Fruit fly (Drosophila melanogaster) whole organism, prepupa: Measurements from ENCODE around the gene CG3609.

Experiments used
- Blimp-1 ChIP-seq: fragments of 200-800 bp; sonication (Bioruptor generic); optimal IDR thresholded peaks from 3 replicates; lab custom pipeline; 2017; ENCODE audit warnings: missing biosample characterization, missing genetic modification characterization, mild to moderate bottlenecking, moderate library complexity, missing genetic modification reagents
- CG10669 ChIP-seq: fragments of 200-800 bp; sonication (Bioruptor generic); optimal IDR thresholded peaks from 3 replicates; lab custom pipeline; 2018; ENCODE audit warnings: missing biosample characterization, mild to moderate bottlenecking, missing genetic modification characterization, moderate library complexity
- CG11294 ChIP-seq: fragments of 200-800 bp; sonication (Bioruptor generic); IDR thresholded peaks from 2 replicates; pipeline ENCODE4 v1.3.6; 2022; ENCODE audit warnings: missing biosample characterization, missing genetic modification characterization
- CG11902 ChIP-seq: fragments of 200-800 bp; sonication (Bioruptor generic); optimal IDR thresholded peaks from 3 replicates; lab custom pipeline; 2016; ENCODE audit warnings: missing biosample characterization, missing genetic modification characterization
- CG15336 ChIP-seq: fragments of 200-800 bp; sonication (Bioruptor generic); IDR thresholded peaks from 2 replicates; pipeline ENCODE4 v1.3.6; 2022; ENCODE audit warnings: missing biosample characterization, missing genetic modification characterization
- CG1621 ChIP-seq: fragments of 200-800 bp; sonication (Bioruptor generic); optimal IDR thresholded peaks from 3 replicates; lab custom pipeline; 2018; ENCODE audit warnings: missing biosample characterization, mild to moderate bottlenecking, missing genetic modification characterization
- CG16779 ChIP-seq: fragments of 200-800 bp; sonication (Bioruptor generic); optimal IDR thresholded peaks from 3 replicates; lab custom pipeline; 2017; ENCODE audit warnings: missing biosample characterization, mild to moderate bottlenecking, missing genetic modification characterization
- CG3032 ChIP-seq: fragments of 200-800 bp; optimal IDR thresholded peaks from 2 replicates; lab custom pipeline; 2019; ENCODE audit warnings: missing biosample characterization, mild to moderate bottlenecking, missing genetic modification characterization, moderate library complexity
- CG31627 ChIP-seq: fragments of 200-800 bp; sonication (Bioruptor generic); optimal IDR thresholded peaks from 3 replicates; lab custom pipeline; 2016; ENCODE audit warnings: missing biosample characterization, missing genetic modification characterization
- CG32006 ChIP-seq: fragments of 200-800 bp; sonication (Bioruptor generic); optimal IDR thresholded peaks from 3 replicates; lab custom pipeline; 2017; ENCODE audit warnings: missing biosample characterization, mild to moderate bottlenecking, missing genetic modification characterization
- CG34406 ChIP-seq: fragments of 200-800 bp; sonication (Bioruptor generic); optimal IDR thresholded peaks from 3 replicates; lab custom pipeline; 2016; ENCODE audit warnings: missing biosample characterization, missing genetic modification characterization
- CG3919 ChIP-seq: fragments of 200-800 bp; sonication (Bioruptor generic); optimal IDR thresholded peaks from 3 replicates; lab custom pipeline; 2016; ENCODE audit warnings: missing biosample characterization, missing genetic modification characterization
- CG6163 ChIP-seq: fragments of 200-800 bp; sonication (Bioruptor generic); IDR thresholded peaks from 3 replicates; pipeline ENCODE4 v1.3.6; 2022; ENCODE audit warnings: missing biosample characterization, missing genetic modification characterization
- CG6276 ChIP-seq: fragments of 200-800 bp; sonication (Bioruptor generic); optimal IDR thresholded peaks from 2 replicates; lab custom pipeline; 2017; ENCODE audit warnings: missing biosample characterization, mild to moderate bottlenecking, missing genetic modification characterization
- CG6792 ChIP-seq: fragments of 200-800 bp; sonication (Bioruptor generic); optimal IDR thresholded peaks from 3 replicates; lab custom pipeline; 2016; ENCODE audit warnings: missing biosample characterization, missing genetic modification characterization
- CG6808 ChIP-seq: fragments of 200-800 bp; sonication (Bioruptor generic); optimal IDR thresholded peaks from 3 replicates; lab custom pipeline; 2017; ENCODE audit warnings: missing biosample characterization, missing genetic modification characterization, mild to moderate bottlenecking, moderate library complexity, missing genetic modification reagents
- CG6854 ChIP-seq: fragments of 200-800 bp; sonication (Bioruptor generic); optimal IDR thresholded peaks from 2 replicates; lab custom pipeline; 2017; ENCODE audit warnings: missing biosample characterization, mild to moderate bottlenecking, missing genetic modification characterization
- CG7368 ChIP-seq: fragments of 200-800 bp; sonication (Bioruptor generic); optimal IDR thresholded peaks from 3 replicates; lab custom pipeline; 2016; ENCODE audit warnings: missing biosample characterization, missing genetic modification characterization
- CG8119 ChIP-seq: fragments of 200-800 bp; sonication (Bioruptor generic); IDR thresholded peaks from 3 replicates; pipeline ENCODE4 v1.3.6; 2022; ENCODE audit warnings: missing biosample characterization, missing genetic modification characterization
- CG8319 ChIP-seq: fragments of 200-800 bp; sonication (Bioruptor generic); optimal IDR thresholded peaks from 3 replicates; lab custom pipeline; 2016; ENCODE audit warnings: missing biosample characterization, missing genetic modification characterization
- CG9139 ChIP-seq: fragments of 200-800 bp; sonication (Bioruptor generic); optimal IDR thresholded peaks from 3 replicates; lab custom pipeline; 2017; ENCODE audit warnings: missing biosample characterization, mild to moderate bottlenecking, missing genetic modification characterization
- Eip75B ChIP-seq: fragments of 200-800 bp; sonication (Bioruptor generic); optimal IDR thresholded peaks from 3 replicates; lab custom pipeline; 2016; ENCODE audit warnings: missing biosample characterization, missing genetic modification characterization
- Eip78C ChIP-seq: fragments of 200-800 bp; sonication (Bioruptor generic); peaks from one replicate; lab custom pipeline; 2016; ENCODE audit warnings: missing biosample characterization, missing genetic modification characterization
- Eip93F ChIP-seq: fragments of 200-800 bp; sonication (Bioruptor generic); optimal IDR thresholded peaks from 2 replicates; lab custom pipeline; 2016; ENCODE audit warnings: missing biosample characterization, mild to moderate bottlenecking, missing genetic modification characterization
- Ets21C ChIP-seq: fragments of 200-800 bp; sonication (Bioruptor generic); optimal IDR thresholded peaks from 3 replicates; lab custom pipeline; 2016; ENCODE audit warnings: missing biosample characterization, missing genetic modification characterization
- Ets96B ChIP-seq: fragments of 200-800 bp; optimal IDR thresholded peaks from 2 replicates; lab custom pipeline; 2019; ENCODE audit warnings: missing biosample characterization, mild to moderate bottlenecking, missing genetic modification characterization, moderate library complexity
- Gug ChIP-seq: fragments of 200-800 bp; sonication (Bioruptor generic); IDR thresholded peaks from 2 replicates; pipeline ENCODE4 v1.3.6; 2022; ENCODE audit warnings: missing biosample characterization, missing genetic modification characterization
- Hr38 ChIP-seq: sonication (Bioruptor generic); optimal IDR thresholded peaks from 2 replicates; lab custom pipeline; 2016; ENCODE audit warnings: missing biosample characterization, missing genetic modification characterization
- Hr39 ChIP-seq: fragments of 200-800 bp; sonication (Bioruptor generic); optimal IDR thresholded peaks from 2 replicates; lab custom pipeline; 2016; ENCODE audit warnings: missing biosample characterization, missing genetic modification characterization
- Lpt ChIP-seq: fragments of 200-800 bp; sonication (Bioruptor generic); optimal IDR thresholded peaks from 3 replicates; lab custom pipeline; 2016; ENCODE audit warnings: missing biosample characterization, missing genetic modification characterization
- Met ChIP-seq: fragments of 200-800 bp; sonication (Bioruptor generic); optimal IDR thresholded peaks from 3 replicates; lab custom pipeline; 2016; ENCODE audit warnings: missing biosample characterization, missing genetic modification characterization
- Sox102F ChIP-seq: fragments of 200-800 bp; sonication (Bioruptor generic); optimal IDR thresholded peaks from 2 replicates; lab custom pipeline; 2016; ENCODE audit warnings: missing biosample characterization, mild to moderate bottlenecking, missing genetic modification characterization
- Sox14 ChIP-seq: fragments of 200-800 bp; sonication (Bioruptor generic); optimal IDR thresholded peaks from 3 replicates; lab custom pipeline; 2016; ENCODE audit warnings: missing biosample characterization, missing genetic modification characterization
- Sox15 ChIP-seq: fragments of 200-800 bp; sonication (Bioruptor generic); optimal IDR thresholded peaks from 3 replicates; lab custom pipeline; 2016; ENCODE audit warnings: missing biosample characterization, missing genetic modification characterization
- acj6 ChIP-seq: fragments of 200-800 bp; sonication (Bioruptor generic); optimal IDR thresholded peaks from 3 replicates; lab custom pipeline; 2016; ENCODE audit warnings: missing biosample characterization, missing genetic modification characterization
- cyc ChIP-seq: fragments of 200-800 bp; sonication (Bioruptor generic); optimal IDR thresholded peaks from 3 replicates; lab custom pipeline; 2016; ENCODE audit warnings: missing biosample characterization, missing genetic modification characterization
- dac ChIP-seq: fragments of 200-800 bp; sonication (Bioruptor generic); optimal IDR thresholded peaks from 2 replicates; lab custom pipeline; 2017; ENCODE audit warnings: missing biosample characterization, mild to moderate bottlenecking, missing genetic modification characterization
- eg ChIP-seq: fragments of 200-800 bp; sonication (Bioruptor generic); IDR thresholded peaks from 3 replicates; pipeline ENCODE4 v1.3.6; 2022; ENCODE audit warnings: missing biosample characterization, missing genetic modification characterization
- esn ChIP-seq: fragments of 200-800 bp; sonication (Bioruptor generic); optimal IDR thresholded peaks from 2 replicates; lab custom pipeline; 2016; ENCODE audit warnings: missing biosample characterization, mild to moderate bottlenecking, missing genetic modification characterization, moderate library complexity
- fd85E ChIP-seq: fragments of 200-800 bp; sonication (Bioruptor generic); optimal IDR thresholded peaks from 3 replicates; lab custom pipeline; 2016; ENCODE audit warnings: missing biosample characterization, missing genetic modification characterization
- fkh ChIP-seq: fragments of 200-800 bp; sonication (Bioruptor generic); optimal IDR thresholded peaks from 3 replicates; lab custom pipeline; 2017; ENCODE audit warnings: missing biosample characterization, mild to moderate bottlenecking, missing genetic modification characterization, moderate library complexity
- net ChIP-seq: fragments of 200-800 bp; sonication (Bioruptor generic); optimal IDR thresholded peaks from 3 replicates; lab custom pipeline; 2016; ENCODE audit warnings: missing biosample characterization, missing genetic modification characterization
- pdm3 ChIP-seq: fragments of 200-800 bp; sonication (Bioruptor generic); optimal IDR thresholded peaks from 3 replicates; lab custom pipeline; 2016; ENCODE audit warnings: missing biosample characterization, missing genetic modification characterization
- spab ChIP-seq: fragments of 200-800 bp; sonication (Bioruptor generic); optimal IDR thresholded peaks from 2 replicates; lab custom pipeline; 2017; ENCODE audit warnings: missing biosample characterization, mild to moderate bottlenecking, missing genetic modification characterization, missing genetic modification reagents
- ss ChIP-seq, 2 experiments: fragments of 200-800 bp; sonication (Bioruptor generic); optimal IDR thresholded peaks; 2 replicates in 1 of 2; 3 replicates in 1 of 2; lab custom pipeline; 2017 to 2018; ENCODE audit warnings: mild to moderate bottlenecking in 2 of 2, missing biosample characterization in 2 of 2, missing genetic modification characterization in 2 of 2, moderate library complexity in 1 of 2
- svp ChIP-seq: fragments of 200-800 bp; sonication (Bioruptor generic); peaks from one replicate; lab custom pipeline; 2016; ENCODE audit warnings: missing biosample characterization, missing genetic modification characterization
- topi ChIP-seq: fragments of 200-800 bp; sonication (Bioruptor generic); optimal IDR thresholded peaks from 3 replicates; lab custom pipeline; 2016; ENCODE audit warnings: missing biosample characterization, missing genetic modification characterization
- vri ChIP-seq: fragments of 200-800 bp; sonication (Bioruptor generic); optimal IDR thresholded peaks from 3 replicates; lab custom pipeline; 2016; ENCODE audit warnings: missing biosample characterization, mild to moderate bottlenecking, missing genetic modification characterization

The CG3609 gene

dm6 chr2L:2373818-2374746, at the start of gene CG3609, which contains the start of gene CG15390 (continued):
- peak; percentile 83 for TF ChIP-seq Hr39
- peak; percentile 49 for TF ChIP-seq CG11902
- TF ChIP-seq CG7368 (GFP tag; lab: Kevin White, UChicago) = peak; percentile 60
- TF ChIP-seq acj6 (GFP tag; lab: Kevin White, UChicago) = peak; percentile 62
- peak; percentile 76 for TF ChIP-seq Eip93F (GFP tag; lab: Kevin White, UChicago)
- TF ChIP-seq fkh (GFP tag; lab: Kevin White, UChicago) = peak; percentile 76
- TF ChIP-seq Eip78C (GFP tag; lab: Kevin White, UChicago) = peak; percentile 92
- peak; percentile 83 for TF ChIP-seq CG31627 (GFP tag; lab: Kevin White, UChicago)
- TF ChIP-seq CG32006 (GFP tag; lab: Kevin White, UChicago) = peak; percentile 57
- peak; percentile 24 for TF ChIP-seq spab
- TF ChIP-seq CG9139 = peak; percentile 76
- TF ChIP-seq, all 60 proteins: peak for 58

dm6 chr2L:2420490-2420889, 46.1 kb upstream of the CG3609 start, which contains the start of gene CG9886:
Gene CG9886 (plus strand): TSS chr2L:2420830.
- peak; percentile 23 for TF ChIP-seq Eip75B (GFP tag; lab: Kevin White, UChicago)
- TF ChIP-seq CG6163 (GFP tag; lab: Robert Waterston, UW) = 0 out of 3 replicates have a peak, but pooled peaks have one; percentile 11
- peak; percentile 63 for TF ChIP-seq eg
- peak; percentile 37 for TF ChIP-seq vri (GFP tag; lab: Kevin White, UChicago)
- TF ChIP-seq Eip78C (GFP tag; lab: Kevin White, UChicago) = peak; percentile 87
- TF ChIP-seq topi (GFP tag; lab: Kevin White, UChicago) = peak; percentile 33
- no peak for TF ChIP-seq CG11294
- TF ChIP-seq fd85E (GFP tag; lab: Kevin White, UChicago) = no peak
- TF ChIP-seq Gug (GFP tag; lab: Robert Waterston, UW) = no peak
- TF ChIP-seq CG6792 (GFP tag; lab: Kevin White, UChicago) = peak; percentile 39
- TF ChIP-seq fkh (GFP tag; lab: Kevin White, UChicago) = no peak
- TF ChIP-seq net (GFP tag; lab: Kevin White, UChicago) = peak; percentile 22
- peak; percentile 49 for TF ChIP-seq CG34406 (GFP tag; lab: Kevin White, UChicago)
- peak; percentile 29 for TF ChIP-seq Met (GFP tag; lab: Kevin White, UChicago)
- TF ChIP-seq CG3032 = peak; percentile 73
- no peak for TF ChIP-seq CG8319 (GFP tag; lab: Kevin White, UChicago)
- TF ChIP-seq CG32006 (GFP tag; lab: Kevin White, UChicago) = peak; percentile 50
- TF ChIP-seq Sox14 (GFP tag; lab: Kevin White, UChicago) = peak; percentile 34
- peak; percentile 58 for TF ChIP-seq Ets96B (tag; lab: Kevin White, UChicago)
- TF ChIP-seq CG6276 = no peak
- no peak for TF ChIP-seq Sox15 (GFP tag; lab: Kevin White, UChicago)
- peak; percentile 42 for TF ChIP-seq cyc (GFP tag; lab: Kevin White, UChicago)
- peak; percentile 3 for TF ChIP-seq Lpt (GFP tag; lab: Kevin White, UChicago)
- TF ChIP-seq pdm3 = peak; percentile 60
- peak; percentile 47; the same call in 2 of the 3 replicates for TF ChIP-seq CG8119 (GFP tag; lab: Robert Waterston, UW)
- peak; percentile 80 for TF ChIP-seq svp (GFP tag; lab: Kevin White, UChicago)
- TF ChIP-seq CG1621 (tag; lab: Kevin White, UChicago) = no peak
- no peak for TF ChIP-seq CG16779
- peak; percentile 60 for TF ChIP-seq CG15336 (GFP tag; lab: Robert Waterston, UW)
- no peak for TF ChIP-seq Blimp-1 (GFP tag; lab: Kevin White, UChicago)
- no peak for TF ChIP-seq CG11902
- no peak for TF ChIP-seq CG6854
- TF ChIP-seq CG6808 (GFP tag; lab: Kevin White, UChicago) = no peak
- peak; percentile 7 for TF ChIP-seq Ets21C (GFP tag; lab: Kevin White, UChicago)
- no peak for TF ChIP-seq ss (GFP tag; optimal IDR thresholded peaks at IDR 0.05; lab: Kevin White, UChicago)
- TF ChIP-seq Hr38 (GFP tag; lab: Kevin White, UChicago) = no peak
- TF ChIP-seq Sox102F = peak; percentile 36
- TF ChIP-seq acj6 (GFP tag; lab: Kevin White, UChicago) = peak; percentile 55
- TF ChIP-seq esn = peak; percentile 67
- no peak for TF ChIP-seq dac (GFP tag; lab: Kevin White, UChicago)
- peak; percentile 41 for TF ChIP-seq CG3919 (GFP tag; lab: Kevin White, UChicago)
- TF ChIP-seq CG10669 = peak; percentile 43
- TF ChIP-seq Hr39 = peak; percentile 34
